Worm (Caenorhabditis elegans) whole organism, L3 larva: Measurements from ENCODE around the gene nas-38.

Experiments used
- R02D3.7 ChIP-seq: fragments of 150-350 bp; optimal IDR thresholded peaks from 2 replicates; lab custom pipeline; 2014; ENCODE audit warnings: missing biosample characterization, missing genetic modification characterization
- ZK546.5 ChIP-seq: sonication (generic microtip); optimal IDR thresholded peaks from 2 replicates; lab custom pipeline; 2017; ENCODE audit warnings: missing biosample characterization, missing genetic modification characterization
- aly-2 ChIP-seq: fragments of 150-350 bp; optimal IDR thresholded peaks from 2 replicates; lab custom pipeline; 2014; ENCODE audit warnings: missing biosample characterization, missing genetic modification characterization
- ceh-28 ChIP-seq: fragments of 150-350 bp; optimal IDR thresholded peaks from 2 replicates; lab custom pipeline; 2014; ENCODE audit warnings: missing biosample characterization, missing genetic modification reagents, missing genetic modification characterization
- ceh-82 ChIP-seq: fragments of 150-350 bp; optimal IDR thresholded peaks from 2 replicates; lab custom pipeline; 2014; ENCODE audit warnings: missing biosample characterization, missing genetic modification characterization
- ceh-9 ChIP-seq: sonication (generic microtip); optimal IDR thresholded peaks from 2 replicates; lab custom pipeline; 2018; ENCODE audit warnings: missing biosample characterization, missing genetic modification characterization
- daf-12 ChIP-seq: fragments of 150-350 bp; optimal IDR thresholded peaks from 2 replicates; lab custom pipeline; 2014; ENCODE audit warnings: missing biosample characterization, missing genetic modification reagents, missing genetic modification characterization
- egl-27 ChIP-seq: sonication (generic microtip); optimal IDR thresholded peaks from 4 replicates; lab custom pipeline; 2017; ENCODE audit warnings: missing biosample characterization, missing genetic modification reagents, missing genetic modification characterization
- egl-5 ChIP-seq: fragments of 150-350 bp; optimal IDR thresholded peaks from 2 replicates; lab custom pipeline; 2017; ENCODE audit warnings: missing biosample characterization, missing genetic modification reagents, missing genetic modification characterization, inconsistent platforms
- elt-1 ChIP-seq: fragments of 150-350 bp; optimal IDR thresholded peaks from 2 replicates; lab custom pipeline; 2014; ENCODE audit warnings: missing biosample characterization, missing genetic modification characterization
- elt-2 ChIP-seq: sonication (generic microtip); optimal IDR thresholded peaks from 2 replicates; lab custom pipeline; 2016; ENCODE audit warnings: missing genetic modification reagents, mild to moderate bottlenecking, missing genetic modification characterization, missing compliant biosample characterization
- elt-3 ChIP-seq, 3 experiments: fragments of 150-350 bp in 1 of 3; sonication (generic microtip) in 2 of 3; optimal IDR thresholded peaks; 2 replicates in 2 of 3; 4 replicates in 1 of 3; lab custom pipeline; 2014 to 2017; ENCODE audit warnings: missing biosample characterization in 3 of 3, missing genetic modification characterization in 3 of 3
- eor-1 ChIP-seq, 2 experiments: fragments of 150-350 bp; optimal IDR thresholded peaks; 2 replicates each; lab custom pipeline; 2014 to 2018; ENCODE audit warnings: missing biosample characterization in 2 of 2, missing genetic modification characterization in 2 of 2
- fkh-2 ChIP-seq: fragments of 150-350 bp; optimal IDR thresholded peaks from 2 replicates; lab custom pipeline; 2014; ENCODE audit warnings: missing biosample characterization, missing genetic modification reagents, missing genetic modification characterization
- fos-1 ChIP-seq: fragments of 150-350 bp; optimal IDR thresholded peaks from 2 replicates; lab custom pipeline; 2014; ENCODE audit warnings: missing biosample characterization, missing genetic modification characterization
- hmg-11 ChIP-seq: sonication (generic microtip); optimal IDR thresholded peaks from 2 replicates; lab custom pipeline; 2016; ENCODE audit warnings: missing genetic modification characterization, missing compliant biosample characterization
- jun-1 ChIP-seq: fragments of 150-350 bp; optimal IDR thresholded peaks from 2 replicates; lab custom pipeline; 2014; ENCODE audit warnings: missing biosample characterization, missing genetic modification reagents, missing genetic modification characterization
- lin-15B ChIP-seq: fragments of 150-350 bp; optimal IDR thresholded peaks from 2 replicates; lab custom pipeline; 2014; ENCODE audit warnings: missing biosample characterization, missing genetic modification characterization
- lin-39 ChIP-seq: fragments of 150-350 bp; optimal IDR thresholded peaks from 2 replicates; lab custom pipeline; 2018; ENCODE audit warnings: missing biosample characterization, missing genetic modification reagents, missing genetic modification characterization
- lsy-12 ChIP-seq: sonication (generic microtip); optimal IDR thresholded peaks from 2 replicates; lab custom pipeline; 2016; ENCODE audit warnings: mild to moderate bottlenecking, missing genetic modification characterization, missing compliant biosample characterization
- mdl-1 ChIP-seq: fragments of 150-350 bp; optimal IDR thresholded peaks from 2 replicates; lab custom pipeline; 2014; ENCODE audit warnings: missing biosample characterization, missing genetic modification characterization
- nfya-1 ChIP-seq: sonication (generic microtip); optimal IDR thresholded peaks from 2 replicates; lab custom pipeline; 2017; ENCODE audit warnings: missing genetic modification characterization, mild to moderate bottlenecking, missing compliant biosample characterization, antibody characterized with exemption, moderate library complexity; ENCODE audit not compliant: insufficient read depth
- nhr-11 ChIP-seq: fragments of 150-350 bp; optimal IDR thresholded peaks from 2 replicates; lab custom pipeline; 2014; ENCODE audit warnings: missing biosample characterization, missing genetic modification characterization
- nhr-12 ChIP-seq: fragments of 150-350 bp; optimal IDR thresholded peaks from 2 replicates; lab custom pipeline; 2014; ENCODE audit warnings: missing biosample characterization, missing genetic modification characterization
- nhr-23 ChIP-seq: fragments of 150-350 bp; optimal IDR thresholded peaks from 2 replicates; lab custom pipeline; 2014; ENCODE audit warnings: missing biosample characterization, missing genetic modification reagents, missing genetic modification characterization
- nhr-237 ChIP-seq: fragments of 150-350 bp; optimal IDR thresholded peaks from 2 replicates; lab custom pipeline; 2014; ENCODE audit warnings: missing biosample characterization, missing genetic modification characterization
- nhr-25 ChIP-seq: sonication (generic microtip); optimal IDR thresholded peaks from 2 replicates; lab custom pipeline; 2017; ENCODE audit warnings: missing biosample characterization, missing genetic modification characterization
- nhr-28 ChIP-seq: fragments of 150-350 bp; optimal IDR thresholded peaks from 2 replicates; lab custom pipeline; 2014; ENCODE audit warnings: missing biosample characterization, missing genetic modification characterization
- nhr-43 ChIP-seq: sonication (generic microtip); optimal IDR thresholded peaks from 2 replicates; lab custom pipeline; 2016; ENCODE audit warnings: mild to moderate bottlenecking, missing genetic modification characterization, missing compliant biosample characterization; ENCODE audit not compliant: poor library complexity, severe bottlenecking
- nhr-67 ChIP-seq: fragments of 150-350 bp; optimal IDR thresholded peaks from 2 replicates; lab custom pipeline; 2014; ENCODE audit warnings: missing biosample characterization, missing genetic modification characterization
- nhr-76 ChIP-seq: fragments of 150-350 bp; sonication (generic microtip); optimal IDR thresholded peaks from 5 replicates; lab custom pipeline; 2014; ENCODE audit warnings: missing biosample characterization, missing genetic modification characterization
- nhr-77 ChIP-seq: fragments of 150-350 bp; optimal IDR thresholded peaks from 2 replicates; lab custom pipeline; 2014; ENCODE audit warnings: missing biosample characterization, missing genetic modification characterization
- pha-4 ChIP-seq: fragments of 150-350 bp; optimal IDR thresholded peaks from 2 replicates; lab custom pipeline; 2014; ENCODE audit warnings: missing biosample characterization, missing genetic modification reagents, missing genetic modification characterization
- pqm-1 ChIP-seq: fragments of 150-350 bp; optimal IDR thresholded peaks from 2 replicates; lab custom pipeline; 2017; ENCODE audit warnings: missing biosample characterization, missing genetic modification characterization, inconsistent platforms
- sea-2 ChIP-seq: fragments of 150-350 bp; sonication (generic microtip); optimal IDR thresholded peaks from 4 replicates; lab custom pipeline; 2014; ENCODE audit warnings: missing biosample characterization, missing genetic modification reagents, missing genetic modification characterization
- skn-1 ChIP-seq: fragments of 150-350 bp; optimal IDR thresholded peaks from 2 replicates; lab custom pipeline; 2014; ENCODE audit warnings: missing biosample characterization, missing genetic modification characterization
- snpc-4 ChIP-seq: fragments of 150-350 bp; optimal IDR thresholded peaks from 2 replicates; lab custom pipeline; 2014; ENCODE audit warnings: missing biosample characterization, missing genetic modification characterization
- tbx-2 ChIP-seq: sonication (generic microtip); optimal IDR thresholded peaks from 2 replicates; lab custom pipeline; 2016; ENCODE audit warnings: mild to moderate bottlenecking, missing genetic modification characterization, missing compliant biosample characterization
- unc-39 ChIP-seq: sonication (generic microtip); optimal IDR thresholded peaks from 4 replicates; lab custom pipeline; 2017; ENCODE audit warnings: missing biosample characterization, missing genetic modification characterization
- unc-62 ChIP-seq: fragments of 150-350 bp; sonication (generic microtip); optimal IDR thresholded peaks from 4 replicates; lab custom pipeline; 2014; ENCODE audit warnings: missing biosample characterization, missing genetic modification reagents, missing genetic modification characterization
- zag-1 ChIP-seq: fragments of 150-350 bp; optimal IDR thresholded peaks from 2 replicates; lab custom pipeline; 2014; ENCODE audit warnings: missing biosample characterization, missing genetic modification characterization
- ztf-4 ChIP-seq: fragments of 150-350 bp; optimal IDR thresholded peaks from 2 replicates; lab custom pipeline; 2014; ENCODE audit warnings: missing biosample characterization, missing genetic modification characterization

Gene nas-38

ce11 chrX:529386-529785 lies 28.6 kb upstream of the nas-38 start:
- TF ChIP-seq nhr-12 (no peak), nfya-1 (tag; lab: Kevin White, UChicago) (no peak), aly-2 (tag; lab: Kevin White, UChicago) (no peak), eor-1 (tag; optimal IDR thresholded peaks at IDR 0.05; lab: Kevin White, UChicago) (no peak), nhr-23 (no peak)

ce11 chrX:530011-530410 lies 27.9 kb upstream of the nas-38 start, which contains the start of gene ugt-46:
ugt-46 (minus strand) TSS chrX:530289.
- peak in 1 of 3 experiments; percentile 15 for TF ChIP-seq elt-3 (tag; optimal IDR thresholded peaks at IDR 0.05; lab: Kevin White, UChicago)
- peak; percentile 9 for TF ChIP-seq pha-4 (tag; lab: Kevin White, UChicago)
- peak; percentile 95 for TF ChIP-seq elt-2 (tag; lab: Kevin White, UChicago)
- peak; percentile 88 for TF ChIP-seq pqm-1 (tag; lab: Kevin White, UChicago)
- TF ChIP-seq skn-1, result no peak

ce11 chrX:530909-531308 lies 27.0 kb upstream of the nas-38 start, which contains the start of gene B0310.6:
B0310.6 (minus strand) TSS chrX:531009.
- no peak for TF ChIP-seq R02D3.7 (tag; lab: Kevin White, UChicago)
- TF ChIP-seq ztf-4 (tag; lab: Kevin White, UChicago), result no peak
- no peak for TF ChIP-seq egl-27
- TF ChIP-seq aly-2 (tag; lab: Kevin White, UChicago), result no peak
- no peak for TF ChIP-seq nhr-76 (tag; lab: Kevin White, UChicago)
- TF ChIP-seq nhr-12, result no peak
- TF ChIP-seq nhr-28 (tag; lab: Kevin White, UChicago), result no peak
- TF ChIP-seq nfya-1 (tag; lab: Kevin White, UChicago), result no peak
- TF ChIP-seq nhr-237 (tag; lab: Kevin White, UChicago), result no peak
- no peak for TF ChIP-seq daf-12 (tag; lab: Kevin White, UChicago)
- no peak for TF ChIP-seq zag-1 (tag; lab: Kevin White, UChicago)
- no peak for TF ChIP-seq nhr-23

ce11 chrX:535728-536127 lies 22.2 kb upstream of the nas-38 start, which contains the start of gene F28C10.3:
F28C10.3 (minus strand) TSS chrX:535828.
- TF ChIP-seq pqm-1 (tag; lab: Kevin White, UChicago) (peak; percentile 11), nhr-67 (tag; lab: Kevin White, UChicago) (no peak), pha-4 (tag; lab: Kevin White, UChicago) (no peak), daf-12 (tag; lab: Kevin White, UChicago) (peak; percentile 87), snpc-4 (peak; percentile 23), elt-1 (tag; lab: Kevin White, UChicago) (peak; percentile 57), egl-5 (tag; lab: Kevin White, UChicago) (peak; percentile 20), nhr-25 (tag; lab: Kevin White, UChicago) (peak; percentile 98), eor-1 (tag; optimal IDR thresholded peaks at IDR 0.05; lab: Kevin White, UChicago) (no peak), fos-1 (tag; lab: Kevin White, UChicago) (no peak), nfya-1 (tag; lab: Kevin White, UChicago) (peak; percentile 93), nhr-11 (tag; lab: Kevin White, UChicago) (peak; percentile 50), nhr-76 (tag; lab: Kevin White, UChicago) (peak; percentile 52), lin-15B (peak; percentile 47), ceh-28 (tag; lab: Kevin White, UChicago) (peak; percentile 77), fkh-2 (tag; lab: Kevin White, UChicago) (peak; percentile 81), unc-39 (tag; lab: Kevin White, UChicago) (no peak), aly-2 (tag; lab: Kevin White, UChicago) (no peak), zag-1 (tag; lab: Kevin White, UChicago) (peak; percentile 64), jun-1 (tag; lab: Kevin White, UChicago) (peak; percentile 55), mdl-1 (tag; lab: Kevin White, UChicago) (peak; percentile 79), sea-2 (no peak), elt-3 (tag; optimal IDR thresholded peaks at IDR 0.05; lab: Kevin White, UChicago) (no peak), nhr-23 (peak; percentile 90), ZK546.5 (tag; lab: Kevin White, UChicago) (no peak), ceh-9 (tag; lab: Kevin White, UChicago) (no peak), lsy-12 (tag; lab: Kevin White, UChicago) (peak; percentile 3), hmg-11 (peak; percentile 91), skn-1 (peak; percentile 79), lin-39 (tag; lab: Kevin White, UChicago) (peak; percentile 88), R02D3.7 (tag; lab: Kevin White, UChicago) (peak; percentile 75), unc-62 (GFP tag; lab: Kevin White, UChicago) (peak; percentile 88), nhr-77 (tag; lab: Kevin White, UChicago) (peak; percentile 42), nhr-43 (tag; lab: Kevin White, UChicago) (peak; percentile 93), nhr-237 (tag; lab: Kevin White, UChicago) (no peak), ceh-82 (tag; lab: Kevin White, UChicago) (peak; percentile 74), tbx-2 (tag; lab: Kevin White, UChicago) (peak; percentile 83)
